Worm (Caenorhabditis elegans): ENCODE results near the gene F42E11.3.

The F42E11.3 gene

ce11 chrX:11414837-11415550, 39.6 kb upstream of the F42E11.3 start, which contains the start of gene pek-1 (continued):
- no peak for TF ChIP-seq pha-4 (GFP tag; IDR thresholded peaks at IDR 0.05)
- TF ChIP-seq pha-4 (tag; optimal IDR thresholded peaks at IDR 0.05), result no peak
- peak; percentile 89 for TF ChIP-seq mxl-3 (GFP tag; optimal IDR thresholded peaks at IDR 0.05)
- no peak for TF ChIP-seq madf-5 (GFP tag; IDR thresholded peaks at IDR 0.05)
- peak; percentile 33 for TF ChIP-seq mes-2 (tag; optimal IDR thresholded peaks at IDR 0.05; ENCODE audit: poor library complexity, severe bottlenecking)
- peak; percentile 52 for TF ChIP-seq mep-1 (tag; optimal IDR thresholded peaks at IDR 0.05)
- 0 out of 2 replicates have a peak, but pooled peaks have one; percentile 11 for TF ChIP-seq hmg-1.1 (GFP tag; IDR thresholded peaks at IDR 0.05)
- peak; percentile 50 for TF ChIP-seq dmd-6 (GFP tag; IDR thresholded peaks at IDR 0.05)
- TF ChIP-seq mdl-1 (tag; optimal IDR thresholded peaks at IDR 0.05), result peak; percentile 60 to 94
- TF ChIP-seq nhr-48 (tag; optimal IDR thresholded peaks at IDR 0.05), result peak; percentile 47
- no peak for TF ChIP-seq set-16 (GFP tag; IDR thresholded peaks at IDR 0.05)
- peak in 1 of 2 experiments; percentile 46 for TF ChIP-seq lsy-2 (tag; optimal IDR thresholded peaks at IDR 0.05)

- TF ChIP-seq lim-7 (GFP tag; IDR thresholded peaks at IDR 0.05) (no peak), unc-62 (GFP tag; optimal IDR thresholded peaks at IDR 0.05 in 1 of 2) (peak in 1 of 2 experiments; percentile 24), unc-62 (tag; optimal IDR thresholded peaks at IDR 0.05) (no peak), hlh-11 (tag; optimal IDR thresholded peaks at IDR 0.05) (no peak), duxl-1 (tag; optimal IDR thresholded peaks at IDR 0.05; ENCODE audit: poor library complexity) (no peak), madf-9 (GFP tag; conservative IDR thresholded peaks at IDR 0.05) (no peak), aha-1 (tag) (peak; percentile 92)
Observed at ce11 chrX:11411675-11412074, 36.3 kb upstream of the F42E11.3 start.

- peak; percentile 41; the same call in 1 of the 2 replicates for TF ChIP-seq ceh-20 (GFP tag; IDR thresholded peaks at IDR 0.05)
- TF ChIP-seq nhr-76 (tag; optimal IDR thresholded peaks at IDR 0.05), result no peak
- TF ChIP-seq nhr-28 (tag; optimal IDR thresholded peaks at IDR 0.05), result peak; percentile 14
- TF ChIP-seq daf-16 (GFP tag; optimal IDR thresholded peaks at IDR 0.05), result peak in 1 of 2 experiments; percentile 87
- peak; percentile 64 for TF ChIP-seq daf-16 (tag; optimal IDR thresholded peaks at IDR 0.05)
- no peak for TF ChIP-seq skn-1 (tag; optimal IDR thresholded peaks at IDR 0.05)
- TF ChIP-seq dmd-9 (GFP tag; IDR thresholded peaks at IDR 0.05), result no peak
- TF ChIP-seq lin-38 (GFP tag; IDR thresholded peaks at IDR 0.05), result 0 out of 2 replicates have a peak, but pooled peaks have one; percentile 12
- TF ChIP-seq dve-1 (tag; optimal IDR thresholded peaks at IDR 0.05; ENCODE audit: insufficient read depth), result peak; percentile 84
- no peak for TF ChIP-seq ceh-28 (tag; optimal IDR thresholded peaks at IDR 0.05)
- TF ChIP-seq zip-2 (tag; optimal IDR thresholded peaks at IDR 0.05), result peak; percentile 41
- TF ChIP-seq aha-1 (tag), result peak; percentile 95
- no peak for TF ChIP-seq lin-13 (GFP tag; optimal IDR thresholded peaks at IDR 0.05)
- peak in 1 of 2 experiments; percentile 42 for TF ChIP-seq hif-1 (tag; optimal IDR thresholded peaks at IDR 0.05)
- no peak for TF ChIP-seq php-3 (GFP tag; IDR thresholded peaks at IDR 0.05)
- TF ChIP-seq nhr-102 (tag; optimal IDR thresholded peaks at IDR 0.05), result peak; percentile 32
- TF ChIP-seq snpc-4 (tag; optimal IDR thresholded peaks at IDR 0.05), result no peak
- TF ChIP-seq nhr-77 (tag; optimal IDR thresholded peaks at IDR 0.05), result peak; percentile 59
- no peak for TF ChIP-seq rbr-2 (tag; optimal IDR thresholded peaks at IDR 0.05)
- peak; percentile 8 for TF ChIP-seq mxl-3 (GFP tag; optimal IDR thresholded peaks at IDR 0.05)
- peak in 1 of 2 experiments; percentile 12 for TF ChIP-seq mdl-1 (tag; optimal IDR thresholded peaks at IDR 0.05)
- peak; percentile 37; the same call in 1 of the 2 replicates for TF ChIP-seq tra-1 (GFP tag; IDR thresholded peaks at IDR 0.05)
- TF ChIP-seq nhr-11 (tag; optimal IDR thresholded peaks at IDR 0.05), result peak; percentile 47
- TF ChIP-seq vab-7 (GFP tag; IDR thresholded peaks at IDR 0.05), result no peak
- no peak for TF ChIP-seq unc-62 (GFP tag; optimal IDR thresholded peaks at IDR 0.05 in 1 of 2)
- no peak for TF ChIP-seq unc-62 (tag; optimal IDR thresholded peaks at IDR 0.05)
- TF ChIP-seq ztf-7 (tag; optimal IDR thresholded peaks at IDR 0.05), result no peak
- TF ChIP-seq nhr-41 (GFP tag; IDR thresholded peaks at IDR 0.05), result no peak
- peak; percentile 60 for TF ChIP-seq dmd-6 (GFP tag; IDR thresholded peaks at IDR 0.05)
- peak; percentile 29 for TF ChIP-seq sdz-12 (GFP tag; optimal IDR thresholded peaks at IDR 0.05)
- TF ChIP-seq mdt-29 (GFP tag; IDR thresholded peaks at IDR 0.05), result peak; percentile 47; the same call in 1 of the 2 replicates
- peak; percentile 85 for TF ChIP-seq hlh-11 (tag; optimal IDR thresholded peaks at IDR 0.05)
- TF ChIP-seq tag-97 (GFP tag; IDR thresholded peaks at IDR 0.05), result no peak
- TF ChIP-seq hlh-30 (tag; optimal IDR thresholded peaks at IDR 0.05; ENCODE audit: insufficient read depth), result peak; percentile 75
Observed at ce11 chrX:11409457-11409856, 34.0 kb upstream of the F42E11.3 start.
